Fruit fly (Drosophila melanogaster) whole organism, wandering third instar larva: ENCODE measurements around the gene CG33189.

Source experiments
- Abd-B ChIP-seq: fragments of >200 bp; optimal IDR thresholded peaks from 2 replicates; lab custom pipeline; 2017; ENCODE audit warnings: missing biosample characterization, missing genetic modification characterization
- HLH106 ChIP-seq: fragments of 200-800 bp; optimal IDR thresholded peaks from 3 replicates; lab custom pipeline; 2019; ENCODE audit warnings: missing biosample characterization, mild to moderate bottlenecking, missing genetic modification characterization, moderate library complexity
- Jra ChIP-seq: sonication (Bioruptor generic); optimal IDR thresholded peaks from 2 replicates; lab custom pipeline; 2016; ENCODE audit warnings: missing biosample characterization, missing genetic modification characterization
- dmrt93B ChIP-seq: fragments of 200-800 bp; sonication (Bioruptor generic); optimal IDR thresholded peaks from 2 replicates; lab custom pipeline; 2018; ENCODE audit warnings: missing biosample characterization, mild to moderate bottlenecking, missing genetic modification characterization
- dsf ChIP-seq: sonication (Bioruptor generic); optimal IDR thresholded peaks from 2 replicates; lab custom pipeline; 2016; ENCODE audit warnings: missing biosample characterization, missing genetic modification characterization, borderline replicate concordance
- pan ChIP-seq: fragments of >200 bp; optimal IDR thresholded peaks from 2 replicates; lab custom pipeline; 2017

dm6 chr3R:8744198-8744597 is 36.4 kb downstream of the CG33189 start:
- no peak for TF ChIP-seq Abd-B (GFP tag; lab: Kevin White, UChicago)
- TF ChIP-seq HLH106 (tag; lab: Kevin White, UChicago): peak; percentile 52
- TF ChIP-seq pan (lab: Kevin White, UChicago): no peak
- TF ChIP-seq dmrt93B (GFP tag; lab: Kevin White, UChicago): peak; percentile 19
- no peak for TF ChIP-seq Jra (GFP tag; lab: Kevin White, UChicago)
- no peak for TF ChIP-seq dsf (GFP tag; lab: Kevin White, UChicago)
